Worm (Caenorhabditis elegans): ENCODE data around the gene uaf-2.

ce11 chrIV:17104157-17104872 is 14.3 kb downstream of the uaf-2 start:
- no peak for TF ChIP-seq T22C8.4 (GFP tag; IDR thresholded peaks at IDR 0.05)
- no peak for TF ChIP-seq flt-1 (GFP tag; IDR thresholded peaks at IDR 0.05)
- no peak for TF ChIP-seq klf-2 (GFP tag; conservative IDR thresholded peaks at IDR 0.05)
- no peak for TF ChIP-seq ref-1 (GFP tag; conservative IDR thresholded peaks at IDR 0.05)

Data from whole organism, midembryonic.